Worm (Caenorhabditis elegans): ENCODE results near the gene srr-7.
"Not testable (repeated sequence)": the region's sequence is repeated elsewhere in the genome, so short reads cannot be mapped to it uniquely, and the experiment has no call there.

srr-7 gene

DNA sequence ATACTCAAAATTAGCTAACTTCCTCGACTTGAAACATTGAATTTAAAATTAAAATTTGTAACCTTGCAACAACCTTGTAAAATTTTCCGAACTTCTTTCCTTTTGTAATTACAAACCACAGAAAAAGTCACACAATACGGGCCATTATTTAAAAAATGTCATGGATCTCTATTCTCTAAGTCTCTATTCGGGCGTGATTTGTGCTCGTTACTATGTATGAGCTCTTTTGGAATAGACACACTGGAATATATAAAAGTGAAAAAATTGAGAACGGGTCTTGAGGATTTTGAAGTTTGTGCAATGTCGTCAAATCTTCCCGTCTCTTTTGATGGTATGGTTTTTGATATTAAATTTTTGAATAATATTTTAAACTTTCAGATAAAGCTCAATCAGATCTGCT is at the start of gene srr-7:
srr-7 (plus strand) TSS at position 301 of the 400 bp plus-strand sequence.
- no peak for TF ChIP-seq unc-62 (GFP tag; optimal IDR thresholded peaks at IDR 0.05)

DNA sequence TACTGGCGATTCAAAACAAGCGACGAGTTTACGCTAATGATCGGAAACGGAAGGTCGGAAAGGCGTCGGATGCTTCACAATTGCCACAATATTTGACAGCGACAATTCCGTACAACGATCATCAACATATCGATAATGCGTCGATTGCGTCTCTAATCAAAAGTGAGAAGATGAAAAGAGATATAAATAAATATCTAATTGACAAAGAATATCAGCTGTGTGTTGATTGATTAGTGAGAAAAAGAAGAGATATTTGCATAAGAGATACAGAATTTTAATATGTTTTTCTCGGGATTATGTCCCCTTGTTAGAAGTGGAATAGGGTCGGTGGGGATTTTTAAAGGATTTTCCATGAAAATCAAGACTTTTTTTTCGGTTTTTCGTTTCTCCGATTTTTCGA is 49.5 kb upstream of the srr-7 start:
- no peak for TF ChIP-seq unc-62 (GFP tag; optimal IDR thresholded peaks at IDR 0.05)

DNA sequence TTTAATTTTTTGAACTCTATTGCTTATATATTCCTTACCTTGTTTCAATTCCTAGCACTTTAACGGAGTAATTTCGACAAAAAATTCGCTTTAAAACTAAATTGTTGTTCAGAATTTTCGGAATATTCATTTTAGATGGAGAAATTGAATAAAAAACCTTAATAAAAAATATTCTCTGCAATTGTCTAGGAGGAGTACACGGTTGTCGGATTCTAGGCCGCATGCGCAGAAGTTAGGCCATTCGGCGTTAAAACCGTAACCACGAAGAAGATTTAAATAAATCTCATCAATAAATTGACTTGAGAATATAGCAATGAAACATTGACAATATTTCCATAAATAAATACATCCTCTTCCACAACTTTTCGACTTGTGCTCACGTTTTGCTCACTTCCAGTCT is 45.8 kb upstream of the srr-7 start, which contains the start of the genes C01G10.10 and C01G10.9:
C01G10.10 (minus strand) TSS at position 151 of the 400 bp plus-strand sequence.
C01G10.9 (plus strand) TSS at position 240 of the 400 bp plus-strand sequence.
- TF ChIP-seq unc-62 (GFP tag; optimal IDR thresholded peaks at IDR 0.05), result no peak

DNA sequence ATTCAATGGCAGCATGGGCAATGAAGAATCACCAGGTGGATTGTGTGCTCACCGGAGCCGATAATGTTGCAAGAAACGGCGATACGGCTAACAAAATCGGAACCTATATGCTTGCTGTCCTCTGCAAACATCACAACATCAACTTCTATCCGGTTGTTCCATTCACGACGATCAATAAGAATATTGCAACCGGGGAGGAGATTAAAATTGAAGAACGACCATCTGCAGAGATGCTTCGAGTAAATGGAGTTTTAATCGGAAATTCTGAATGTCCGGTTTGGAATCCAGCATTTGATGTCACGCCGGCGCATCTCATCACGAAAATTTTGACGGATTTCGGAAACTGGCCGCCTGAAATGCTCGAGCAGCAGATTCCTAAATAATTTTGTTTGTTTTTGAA is 44.4 kb upstream of the srr-7 start:
- TF ChIP-seq unc-62 (GFP tag; optimal IDR thresholded peaks at IDR 0.05), result no peak

DNA sequence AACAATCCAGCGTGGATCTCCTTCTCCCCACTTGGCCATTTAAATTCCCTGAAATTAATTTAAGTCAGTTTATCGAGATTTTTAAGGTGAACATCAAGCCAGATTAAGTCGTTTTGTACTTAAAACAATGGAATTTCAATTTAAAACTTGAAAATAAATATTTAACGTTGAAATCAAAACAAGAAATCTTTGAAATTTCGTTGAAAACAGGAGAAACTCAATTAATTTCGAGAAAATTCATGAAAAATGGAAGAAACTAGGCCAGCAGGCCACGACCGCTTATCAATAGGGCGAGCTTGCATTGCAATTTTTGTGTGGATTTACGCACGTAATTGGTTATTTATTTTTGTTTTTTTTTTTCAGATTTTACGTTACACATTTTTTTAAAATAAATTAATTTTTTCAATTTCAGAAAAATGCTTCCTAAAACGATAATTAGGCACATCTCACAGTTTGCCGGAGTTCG is 42.7 kb upstream of the srr-7 start, which contains the start of the genes ahsa-1 and C01G10.7:
ahsa-1 (minus strand) TSS at position 51 of the 466 bp plus-strand sequence.
C01G10.7 (plus strand) TSS at position 413 of the 466 bp plus-strand sequence.
- no peak for TF ChIP-seq unc-62 (GFP tag; optimal IDR thresholded peaks at IDR 0.05)

DNA sequence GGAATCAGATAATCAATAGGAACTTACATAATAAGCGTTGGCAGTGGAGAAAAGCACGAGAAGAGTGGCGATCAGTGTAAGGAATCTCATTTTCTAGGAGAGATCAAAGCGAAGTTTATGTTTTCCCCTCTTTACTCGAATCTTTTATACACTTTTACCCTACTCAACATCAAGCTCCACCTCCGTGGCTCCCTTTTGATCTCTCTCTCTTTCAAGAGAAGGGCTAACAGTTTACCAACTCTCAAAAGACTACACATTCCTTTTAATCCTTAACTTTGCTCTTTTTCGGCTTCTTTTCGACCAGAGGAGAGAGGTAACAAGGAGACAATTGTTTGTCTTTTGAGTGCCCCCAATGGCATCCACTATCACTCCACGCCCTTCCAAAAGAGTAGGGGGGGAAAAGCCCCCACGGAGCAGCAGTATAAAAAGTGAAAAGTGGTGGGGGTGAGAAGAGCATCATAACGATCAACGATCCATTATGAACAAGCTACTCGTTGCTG is 40.8 kb upstream of the srr-7 start, which contains the start of the genes C01G10.15 and C01G10.6:
C01G10.15 (minus strand) TSS at position 101 of the 500 bp plus-strand sequence.
C01G10.6 (plus strand) TSS at position 450 of the 500 bp plus-strand sequence.
- no peak for TF ChIP-seq unc-62 (GFP tag; optimal IDR thresholded peaks at IDR 0.05)

DNA sequence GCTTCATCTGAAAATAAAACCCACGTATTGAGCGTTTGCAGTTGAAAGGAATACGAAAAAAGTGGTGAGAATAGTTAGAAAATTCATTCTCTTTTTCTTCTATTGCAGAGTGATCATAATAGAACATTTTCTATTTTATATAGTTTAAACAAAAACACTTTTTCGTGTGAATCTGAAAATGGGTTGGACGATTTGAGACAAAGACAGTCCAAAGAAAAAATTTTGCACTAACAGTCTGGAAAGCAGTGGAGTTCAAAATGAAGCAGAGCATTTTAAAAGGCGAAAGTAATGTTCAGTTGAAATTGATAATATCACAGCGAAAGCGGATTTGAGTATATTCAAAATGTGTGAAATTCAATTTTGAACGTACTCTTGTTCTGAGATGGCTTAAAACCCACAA is 39.4 kb upstream of the srr-7 start, which contains the start of gene C01G10.18:
C01G10.18 (minus strand) TSS at position 101 of the 400 bp plus-strand sequence.
- TF ChIP-seq unc-62 (GFP tag; optimal IDR thresholded peaks at IDR 0.05), result no peak

DNA sequence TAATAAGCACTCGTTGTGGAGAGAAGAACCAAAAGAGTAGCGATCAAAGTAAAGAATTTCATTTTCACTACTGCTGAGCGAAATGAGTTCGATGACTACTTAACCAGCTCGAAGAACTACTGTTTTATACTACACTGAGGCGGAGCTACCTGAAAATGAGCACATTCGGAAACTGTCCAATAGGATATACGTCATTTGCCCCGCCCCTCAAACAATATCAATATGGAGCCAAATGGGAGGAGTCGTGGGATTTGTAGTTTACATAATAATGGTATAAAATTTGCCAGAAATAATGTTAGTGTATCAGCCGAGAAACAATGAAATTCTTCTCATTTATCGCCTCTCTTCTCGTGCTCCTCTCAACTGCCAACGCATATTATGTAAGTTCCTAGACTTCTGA is 38.6 kb upstream of the srr-7 start, which contains the start of the genes C01G10.5 and C01G10.4:
C01G10.5 (minus strand) TSS at position 101 of the 400 bp plus-strand sequence.
C01G10.4 (plus strand) TSS at position 303 of the 400 bp plus-strand sequence.
- TF ChIP-seq unc-62 (GFP tag; optimal IDR thresholded peaks at IDR 0.05), result no peak

DNA sequence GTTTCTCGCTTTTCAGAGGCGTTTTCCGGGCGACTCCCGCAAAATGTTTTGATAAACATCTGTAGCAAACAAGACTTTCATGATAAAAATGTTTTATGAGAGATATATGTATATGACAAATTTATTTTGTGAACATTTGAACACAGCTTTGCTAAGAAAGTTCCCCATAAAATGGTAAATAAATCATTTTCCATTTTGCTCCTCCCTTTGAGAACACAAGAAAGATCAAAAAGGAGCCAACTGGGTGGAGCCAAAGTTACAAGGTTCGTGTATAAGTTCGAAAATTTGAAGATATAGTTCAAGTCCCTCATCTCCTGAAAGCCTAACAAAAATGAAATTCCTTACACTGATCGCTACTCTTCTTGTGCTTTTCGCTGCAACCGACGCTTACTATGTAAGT is 37.6 kb upstream of the srr-7 start, which contains the start of gene C01G10.17:
C01G10.17 (plus strand) TSS at position 301 of the 400 bp plus-strand sequence.
- TF ChIP-seq unc-62 (GFP tag; optimal IDR thresholded peaks at IDR 0.05), result no peak

DNA sequence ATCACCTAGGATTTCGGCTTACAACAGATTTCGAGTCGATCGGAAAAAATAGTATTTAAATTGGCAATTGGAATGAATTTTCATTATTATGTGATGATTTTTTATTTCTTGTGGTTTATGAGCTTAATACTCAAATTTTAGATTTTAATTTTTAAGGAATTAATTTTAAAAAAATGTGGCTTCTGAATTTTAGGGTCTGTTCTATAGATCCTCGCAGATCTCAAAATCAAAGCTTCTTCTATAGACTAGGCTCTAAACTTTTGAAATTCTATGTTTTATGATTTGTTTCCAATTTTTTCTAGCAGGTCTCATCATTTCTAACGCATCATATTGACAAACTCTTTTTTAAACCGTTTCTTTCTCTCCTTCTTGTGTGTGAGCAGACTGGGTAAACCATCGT is 35.4 kb upstream of the srr-7 start, which contains the start of gene txt-12:
txt-12 (plus strand) TSS at position 301 of the 400 bp plus-strand sequence.
- no peak for TF ChIP-seq unc-62 (GFP tag; optimal IDR thresholded peaks at IDR 0.05)

DNA sequence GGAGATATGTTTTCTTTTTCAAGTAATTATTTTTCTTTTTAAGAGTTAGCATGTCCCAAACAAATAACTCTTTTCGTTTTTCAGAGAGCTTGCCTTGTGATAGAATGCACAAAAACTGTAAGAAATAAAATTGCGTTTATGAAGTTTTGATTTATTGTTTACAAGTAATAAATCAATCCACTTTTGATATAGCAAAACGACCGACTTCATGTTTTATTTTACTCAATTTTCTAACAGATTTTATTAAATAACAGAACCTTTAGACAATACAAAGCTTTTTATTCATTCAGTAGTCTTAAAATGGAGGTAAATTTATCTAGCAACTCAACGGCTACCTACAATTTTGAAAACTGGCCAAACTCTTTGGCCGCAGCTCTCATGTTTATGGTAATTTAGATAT is 33.3 kb upstream of the srr-7 start, which contains the start of gene srx-78:
srx-78 (plus strand) TSS at position 301 of the 400 bp plus-strand sequence.
- no peak for TF ChIP-seq unc-62 (GFP tag; optimal IDR thresholded peaks at IDR 0.05)

DNA sequence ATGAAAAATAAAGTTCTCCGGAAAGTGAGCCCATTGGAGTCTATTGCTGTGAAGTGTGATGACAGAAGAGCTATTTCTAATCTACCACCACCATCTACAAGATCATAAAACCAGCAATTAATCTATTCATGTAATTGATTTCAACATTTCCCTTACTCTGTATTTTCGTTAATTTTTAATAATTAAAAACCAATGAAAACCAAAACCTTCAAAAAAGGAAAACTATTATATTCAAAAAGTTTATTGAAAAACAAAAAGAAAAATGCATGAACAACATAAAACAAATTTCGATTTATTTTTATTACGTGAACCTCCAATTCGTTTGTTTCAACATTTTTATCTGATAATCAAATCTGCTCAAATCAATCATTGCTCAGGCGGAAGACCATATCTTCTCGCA is 28.6 kb upstream of the srr-7 start, which contains the start of gene C01G10.1:
C01G10.1 (plus strand) TSS at position 301 of the 400 bp plus-strand sequence.
- no peak for TF ChIP-seq unc-62 (GFP tag; optimal IDR thresholded peaks at IDR 0.05)

DNA sequence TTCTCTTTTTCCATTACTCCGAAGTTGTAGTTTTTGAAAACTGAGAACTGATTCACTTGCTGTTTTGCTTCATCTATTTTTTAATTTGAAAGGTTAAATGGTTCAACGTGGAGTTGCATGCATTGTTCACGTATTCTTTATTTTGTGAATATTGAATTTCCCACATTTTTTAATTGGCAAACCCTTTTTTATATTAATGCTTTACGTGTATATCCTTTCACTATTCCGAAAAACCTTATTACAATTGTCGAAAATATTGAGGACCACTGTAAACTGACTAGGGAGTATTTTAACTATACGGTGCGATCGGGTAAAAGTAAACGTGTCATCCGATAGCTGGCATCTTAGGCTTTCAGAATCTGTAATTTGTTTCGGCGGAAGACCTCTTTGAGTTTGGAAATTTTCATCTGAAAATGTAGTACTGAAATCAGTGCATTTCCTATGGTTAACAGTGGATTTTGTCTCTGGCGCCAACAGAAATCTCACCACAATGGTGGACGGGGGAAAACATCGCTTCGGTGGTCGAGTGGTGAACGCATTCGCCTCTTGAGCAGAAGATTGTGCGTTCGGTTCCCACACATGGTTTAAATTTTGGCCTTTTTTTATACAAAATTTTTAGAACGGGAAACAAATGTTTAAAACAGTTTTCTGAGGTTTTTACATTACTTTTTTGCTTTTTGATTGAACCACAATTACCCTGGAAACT is 22.0 kb upstream of the srr-7 start, which contains the start of gene C01G10.14:
C01G10.14 (minus strand) TSS at position 51 of the 706 bp plus-strand sequence.
- TF ChIP-seq unc-62 (GFP tag; optimal IDR thresholded peaks at IDR 0.05), result not testable (repeated sequence)

DNA sequence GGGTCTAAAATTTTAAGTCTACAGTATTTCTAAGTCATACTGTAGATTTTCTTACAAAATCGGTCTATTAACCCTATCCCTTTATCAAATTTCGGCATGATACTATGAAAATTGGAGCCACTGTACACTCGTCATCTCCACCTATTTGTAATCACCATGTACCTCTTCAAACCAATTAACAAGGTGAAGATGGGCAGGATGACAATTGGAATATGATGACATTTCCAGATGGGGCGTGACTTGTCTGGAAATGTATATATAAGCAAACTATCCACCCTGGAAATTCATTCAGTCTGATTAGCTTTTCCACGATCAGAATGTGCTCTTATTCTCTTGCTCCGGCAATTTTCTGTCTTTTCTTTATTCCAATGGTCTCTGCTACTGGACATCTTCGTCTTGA is 18.8 kb upstream of the srr-7 start, which contains the start of gene Y75B12A.2:
Y75B12A.2 (plus strand) TSS at position 301 of the 400 bp plus-strand sequence.
- no peak for TF ChIP-seq unc-62 (GFP tag; optimal IDR thresholded peaks at IDR 0.05)

DNA sequence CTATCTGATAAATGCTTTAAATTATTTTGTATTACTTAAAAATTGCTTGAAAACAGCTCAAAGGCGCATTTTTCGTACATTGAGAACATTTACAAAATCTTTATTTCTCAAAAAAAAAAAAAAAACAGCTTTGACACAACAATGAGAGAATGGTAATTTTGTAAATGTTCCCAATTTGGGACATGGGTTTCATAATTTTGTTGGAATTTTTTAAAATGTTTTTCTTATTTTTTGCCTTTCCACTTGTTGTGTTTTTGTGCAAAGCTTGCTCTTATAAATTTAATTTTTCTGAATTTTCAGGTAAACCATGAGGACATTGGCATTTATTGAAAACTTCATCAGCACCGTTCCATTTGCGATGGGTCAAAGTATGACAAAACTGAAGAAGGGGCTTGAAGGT is 16.4 kb upstream of the srr-7 start, which contains the start of gene T01G5.7:
T01G5.7 (plus strand) TSS at position 301 of the 400 bp plus-strand sequence.
- no peak for TF ChIP-seq unc-62 (GFP tag; optimal IDR thresholded peaks at IDR 0.05)

DNA sequence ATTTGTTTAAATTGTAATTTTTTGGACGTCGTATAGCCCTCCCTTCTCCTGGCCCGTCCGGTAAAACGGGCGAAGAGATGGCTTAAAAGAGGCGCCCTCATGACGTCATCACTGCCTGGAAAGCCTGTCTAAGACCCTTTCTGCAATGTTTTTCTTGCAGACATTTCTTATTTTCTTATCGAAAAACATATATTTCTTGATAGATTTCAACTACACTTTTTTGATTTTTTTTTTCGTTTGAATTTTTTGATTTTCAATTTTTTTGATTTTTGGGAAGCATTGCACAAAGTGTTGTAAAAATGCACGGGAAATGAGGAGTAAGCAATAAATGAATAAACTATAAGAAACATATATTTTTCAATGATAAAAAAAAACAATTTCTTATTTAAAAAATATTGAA is 14.1 kb upstream of the srr-7 start, which contains the start of gene T01G5.6:
T01G5.6 (minus strand) TSS at position 101 of the 400 bp plus-strand sequence.
- TF ChIP-seq unc-62 (GFP tag; optimal IDR thresholded peaks at IDR 0.05), result no peak
